Fruit fly (Drosophila melanogaster) whole organism, embryonic: Measurements from ENCODE around the gene ATP8B.

ENCODE experiments used
- Abd-B ChIP-seq: fragments of 200-800 bp; sonication (Bioruptor generic); optimal IDR thresholded peaks from 2 replicates; lab custom pipeline; 2018; ENCODE audit warnings: missing biosample characterization, mild to moderate bottlenecking, missing genetic modification characterization, moderate library complexity
- Antp ChIP-seq: fragments of 200-800 bp; sonication (Bioruptor generic); optimal IDR thresholded peaks from 3 replicates; lab custom pipeline; 2016; ENCODE audit warnings: missing biosample characterization, missing genetic modification characterization
- Bgb ChIP-seq: fragments of 200-800 bp; sonication (Bioruptor generic); IDR thresholded peaks from 2 replicates; pipeline ENCODE4 v1.3.6; 2022; ENCODE audit warnings: missing biosample characterization, missing genetic modification characterization; ENCODE audit not compliant: partially characterized antibody
- CG10543 ChIP-seq: fragments of 200-800 bp; sonication (Bioruptor generic); optimal IDR thresholded peaks from 3 replicates; lab custom pipeline; 2017; ENCODE audit warnings: missing biosample characterization, mild to moderate bottlenecking, missing genetic modification characterization, moderate library complexity
- CG13296 ChIP-seq: fragments of 200-800 bp; sonication (Bioruptor generic); optimal IDR thresholded peaks from 3 replicates; lab custom pipeline; 2018; ENCODE audit warnings: missing biosample characterization, mild to moderate bottlenecking, missing genetic modification characterization
- CG14860 ChIP-seq: fragments of 200-800 bp; sonication (Bioruptor generic); IDR thresholded peaks from 3 replicates; pipeline ENCODE4 v1.3.6; 2022; ENCODE audit warnings: missing biosample characterization, missing genetic modification characterization; ENCODE audit not compliant: partially characterized antibody
- CG1529 ChIP-seq: fragments of 200-800 bp; sonication (Bioruptor generic); optimal IDR thresholded peaks from 3 replicates; lab custom pipeline; 2018; ENCODE audit warnings: missing biosample characterization, missing genetic modification characterization
- CG15514 ChIP-seq: fragments of 200-800 bp; sonication (Bioruptor generic); optimal IDR thresholded peaks from 3 replicates; lab custom pipeline; 2017; ENCODE audit warnings: missing biosample characterization, missing genetic modification characterization, mild to moderate bottlenecking, moderate library complexity, missing genetic modification reagents
- CG16815 ChIP-seq: fragments of 200-800 bp; sonication (Bioruptor generic); optimal IDR thresholded peaks from 3 replicates; lab custom pipeline; 2017; ENCODE audit warnings: missing biosample characterization, mild to moderate bottlenecking, missing genetic modification characterization
- CG17568 ChIP-seq: fragments of 200-800 bp; sonication (Bioruptor generic); optimal IDR thresholded peaks from 2 replicates; lab custom pipeline; 2018; ENCODE audit warnings: missing biosample characterization, mild to moderate bottlenecking, missing genetic modification characterization, moderate library complexity
- CG17612 ChIP-seq: fragments of 200-800 bp; sonication (Bioruptor generic); IDR thresholded peaks from 2 replicates; pipeline ENCODE4 v1.3.6; 2022; ENCODE audit warnings: missing biosample characterization, missing genetic modification characterization
- CG17802 ChIP-seq: fragments of 200-800 bp; sonication (Bioruptor generic); optimal IDR thresholded peaks from 2 replicates; lab custom pipeline; 2018; ENCODE audit warnings: missing biosample characterization, mild to moderate bottlenecking, missing genetic modification characterization, moderate library complexity
- CG17829 ChIP-seq: fragments of 200-800 bp; optimal IDR thresholded peaks from 2 replicates; lab custom pipeline; 2019; ENCODE audit warnings: missing biosample characterization, mild to moderate bottlenecking, missing genetic modification characterization, moderate library complexity
- CG2712 ChIP-seq: fragments of 200-800 bp; optimal IDR thresholded peaks from 3 replicates; lab custom pipeline; 2019; ENCODE audit warnings: missing biosample characterization, mild to moderate bottlenecking, missing genetic modification characterization, moderate library complexity
- CG30020 ChIP-seq: fragments of 200-800 bp; optimal IDR thresholded peaks from 2 replicates; lab custom pipeline; 2019; ENCODE audit warnings: missing biosample characterization, mild to moderate bottlenecking, missing genetic modification characterization, moderate library complexity
- CG31388 ChIP-seq: fragments of 200-800 bp; sonication (Bioruptor generic); optimal IDR thresholded peaks from 2 replicates; lab custom pipeline; 2016; ENCODE audit warnings: missing biosample characterization, missing genetic modification characterization
- CG3281 ChIP-seq: fragments of 200-800 bp; sonication (Bioruptor generic); optimal IDR thresholded peaks from 3 replicates; lab custom pipeline; 2017; ENCODE audit warnings: missing biosample characterization, mild to moderate bottlenecking, missing genetic modification characterization
- CG43689 ChIP-seq: fragments of 200-800 bp; sonication (Bioruptor generic); IDR thresholded peaks from 2 replicates; pipeline ENCODE4 v1.3.6; 2022; ENCODE audit warnings: missing biosample characterization, missing genetic modification characterization
- CG4404 ChIP-seq: fragments of 200-800 bp; sonication (Bioruptor generic); IDR thresholded peaks from 2 replicates; pipeline ENCODE4 v1.3.6; 2022; ENCODE audit warnings: missing biosample characterization, missing genetic modification characterization
- CG4707 ChIP-seq: fragments of 200-800 bp; sonication (Bioruptor generic); optimal IDR thresholded peaks from 2 replicates; lab custom pipeline; 2018; ENCODE audit warnings: missing biosample characterization, mild to moderate bottlenecking, missing genetic modification characterization, moderate library complexity
- CG6175 ChIP-seq: fragments of 200-800 bp; sonication (Bioruptor generic); IDR thresholded peaks from 3 replicates; pipeline ENCODE4 v1.3.6; 2022; ENCODE audit warnings: missing biosample characterization, missing genetic modification characterization
- CG6765 ChIP-seq: fragments of 200-800 bp; sonication (Bioruptor generic); optimal IDR thresholded peaks from 3 replicates; lab custom pipeline; 2017; ENCODE audit warnings: missing biosample characterization, mild to moderate bottlenecking, missing genetic modification characterization
- CG6854 ChIP-seq: fragments of 200-800 bp; sonication (Bioruptor generic); optimal IDR thresholded peaks from 3 replicates; lab custom pipeline; 2017; ENCODE audit warnings: missing biosample characterization, mild to moderate bottlenecking, missing genetic modification characterization
- CG8388 ChIP-seq: fragments of 200-800 bp; sonication (Bioruptor generic); optimal IDR thresholded peaks from 2 replicates; lab custom pipeline; 2019; ENCODE audit warnings: missing biosample characterization, mild to moderate bottlenecking, missing genetic modification characterization, moderate library complexity
- CG9727 ChIP-seq: fragments of 200-800 bp; sonication (Bioruptor generic); optimal IDR thresholded peaks from 3 replicates; lab custom pipeline; 2017; ENCODE audit warnings: missing biosample characterization, mild to moderate bottlenecking, missing genetic modification characterization
- Fer1 ChIP-seq: fragments of 200-800 bp; sonication (Bioruptor generic); optimal IDR thresholded peaks from 2 replicates; lab custom pipeline; 2017; ENCODE audit warnings: missing biosample characterization, mild to moderate bottlenecking, missing genetic modification characterization
- Hey ChIP-seq: fragments of 200-800 bp; sonication (Bioruptor generic); optimal IDR thresholded peaks from 3 replicates; lab custom pipeline; 2018; ENCODE audit warnings: missing biosample characterization, mild to moderate bottlenecking, missing genetic modification characterization
- Hr3 ChIP-seq: fragments of 200-800 bp; sonication (Bioruptor generic); optimal IDR thresholded peaks from 3 replicates; lab custom pipeline; 2016; ENCODE audit warnings: missing biosample characterization, missing genetic modification characterization
- Med ChIP-seq: fragments of 200-800 bp; sonication (Bioruptor generic); peaks from one replicate; lab custom pipeline; 2016; ENCODE audit warnings: missing biosample characterization, missing genetic modification characterization, mild to moderate bottlenecking, inconsistent platforms, moderate library complexity
- Mes4 ChIP-seq: fragments of 200-800 bp; sonication (Bioruptor generic); optimal IDR thresholded peaks from 2 replicates; lab custom pipeline; 2016; ENCODE audit warnings: missing biosample characterization, missing genetic modification characterization
- Ravus ChIP-seq: fragments of 200-800 bp; sonication (Bioruptor generic); IDR thresholded peaks from 2 replicates; pipeline ENCODE4 v1.3.6; 2022; ENCODE audit warnings: missing biosample characterization, missing genetic modification characterization
- Sin3A ChIP-seq: fragments of >200 bp; optimal IDR thresholded peaks from 2 replicates; lab custom pipeline; 2018
- az2 ChIP-seq: fragments of 200-800 bp; sonication (Bioruptor generic); optimal IDR thresholded peaks from 3 replicates; lab custom pipeline; 2016; ENCODE audit warnings: missing biosample characterization, missing genetic modification characterization
- bab2 ChIP-seq: fragments of 200-800 bp; sonication (Bioruptor generic); optimal IDR thresholded peaks from 2 replicates; lab custom pipeline; 2016; ENCODE audit warnings: missing biosample characterization, missing genetic modification characterization
- cg ChIP-seq: fragments of 200-800 bp; sonication (Bioruptor generic); optimal IDR thresholded peaks from 3 replicates; lab custom pipeline; 2019; ENCODE audit warnings: missing biosample characterization, mild to moderate bottlenecking, missing genetic modification characterization, moderate library complexity
- crp ChIP-seq, 2 experiments: fragments of 200-800 bp; sonication (Bioruptor generic); optimal IDR thresholded peaks; 2 replicates in 1 of 2; 3 replicates in 1 of 2; lab custom pipeline; 2017; ENCODE audit warnings: missing biosample characterization in 2 of 2, missing genetic modification characterization in 2 of 2, mild to moderate bottlenecking in 1 of 2, moderate library complexity in 1 of 2
- disco-r ChIP-seq: fragments of 200-800 bp; sonication (Bioruptor generic); optimal IDR thresholded peaks from 2 replicates; lab custom pipeline; 2016; ENCODE audit warnings: missing biosample characterization, missing genetic modification characterization
- ewg ChIP-seq: fragments of 200-800 bp; sonication (Bioruptor generic); optimal IDR thresholded peaks from 3 replicates; lab custom pipeline; 2017; ENCODE audit warnings: mild to moderate bottlenecking, missing biosample characterization, missing genetic modification reagents, missing genetic modification characterization
- fd64A ChIP-seq: fragments of 200-800 bp; sonication (Bioruptor generic); optimal IDR thresholded peaks from 3 replicates; lab custom pipeline; 2018; ENCODE audit warnings: missing biosample characterization, mild to moderate bottlenecking, missing genetic modification characterization
- gcm2 ChIP-seq: fragments of 200-800 bp; sonication (Bioruptor generic); optimal IDR thresholded peaks from 2 replicates; lab custom pipeline; 2016; ENCODE audit warnings: missing biosample characterization, missing genetic modification characterization
- gfzf ChIP-seq: fragments of 200-800 bp; sonication (Bioruptor generic); optimal IDR thresholded peaks from 2 replicates; lab custom pipeline; 2016; ENCODE audit warnings: missing biosample characterization, mild to moderate bottlenecking, missing genetic modification characterization, moderate library complexity
- grn ChIP-seq: fragments of 200-800 bp; sonication (Bioruptor generic); optimal IDR thresholded peaks from 3 replicates; lab custom pipeline; 2017; ENCODE audit warnings: missing biosample characterization, missing genetic modification characterization
- ham ChIP-seq: fragments of 200-800 bp; sonication (Bioruptor generic); IDR thresholded peaks from 2 replicates; pipeline ENCODE4 v1.3.6; 2022; ENCODE audit warnings: missing biosample characterization, missing genetic modification characterization
- kni ChIP-seq: fragments of 200-800 bp; sonication (Bioruptor generic); optimal IDR thresholded peaks from 3 replicates; lab custom pipeline; 2017; ENCODE audit warnings: mild to moderate bottlenecking, missing biosample characterization, missing genetic modification reagents, missing genetic modification characterization
- pita ChIP-seq: fragments of 200-800 bp; sonication (Bioruptor generic); optimal IDR thresholded peaks from 2 replicates; lab custom pipeline; 2017; ENCODE audit warnings: missing biosample characterization, mild to moderate bottlenecking, missing genetic modification characterization
- sna ChIP-seq: fragments of 200-800 bp; sonication (Bioruptor generic); IDR thresholded peaks from 2 replicates; pipeline ENCODE4 v1.3.6; 2022; ENCODE audit warnings: missing biosample characterization, missing genetic modification characterization; ENCODE audit not compliant: partially characterized antibody
- tio ChIP-seq: fragments of 200-800 bp; sonication (Bioruptor generic); optimal IDR thresholded peaks from 2 replicates; lab custom pipeline; 2017; ENCODE audit warnings: missing biosample characterization, missing genetic modification characterization, inconsistent platforms
- tx ChIP-seq: fragments of 200-800 bp; sonication (Bioruptor generic); optimal IDR thresholded peaks from 2 replicates; lab custom pipeline; 2016; ENCODE audit warnings: missing biosample characterization, missing genetic modification characterization
- unc-4 ChIP-seq: fragments of 200-800 bp; sonication (Bioruptor generic); IDR thresholded peaks from 2 replicates; pipeline ENCODE4 v1.3.6; 2022; ENCODE audit warnings: missing biosample characterization, missing genetic modification characterization; ENCODE audit not compliant: partially characterized antibody
- usp ChIP-seq: fragments of >200 bp; optimal IDR thresholded peaks from 2 replicates; lab custom pipeline; 2017; ENCODE audit warnings: missing biosample characterization, missing genetic modification characterization
- vfl ChIP-seq: fragments of 200-800 bp; sonication (Bioruptor generic); optimal IDR thresholded peaks from 2 replicates; lab custom pipeline; 2016; ENCODE audit warnings: missing biosample characterization, missing genetic modification characterization

Gene ATP8B

dm6 chr3R:12078961-12079360 is 11.5 kb downstream of the ATP8B start (continued):
- TF ChIP-seq CG13296 (GFP tag; lab: Kevin White, UChicago) (peak; percentile 85), cg (GFP tag; lab: Kevin White, UChicago) (no peak), az2 (GFP tag; lab: Kevin White, UChicago) (peak; percentile 52), CG4404 (GFP tag; lab: Robert Waterston, UW) (peak; percentile 45; the same call in 1 of the 2 replicates), CG17802 (tag; lab: Kevin White, UChicago) (no peak), Hr3 (GFP tag; lab: Kevin White, UChicago) (peak; percentile 62), Fer1 (GFP tag; lab: Kevin White, UChicago) (no peak), usp (GFP tag; lab: Kevin White, UChicago) (no peak), CG8388 (peak; percentile 69), CG30020 (tag; lab: Kevin White, UChicago) (no peak), CG16815 (GFP tag; lab: Kevin White, UChicago) (peak; percentile 42), CG2712 (tag; lab: Kevin White, UChicago) (no peak), CG3281 (peak; percentile 83), CG17568 (GFP tag; lab: Kevin White, UChicago) (no peak), bab2 (GFP tag; lab: Kevin White, UChicago) (no peak), CG17612 (GFP tag; lab: Robert Waterston, UW) (0 out of 2 replicates have a peak, but pooled peaks have one; percentile 21), ham (GFP tag; lab: Robert Waterston, UW) (no peak), ewg (GFP tag; lab: Kevin White, UChicago) (peak; percentile 55), gfzf (GFP tag; lab: Kevin White, UChicago) (no peak), Ravus (peak; percentile 40; the same call in 1 of the 2 replicates), disco-r (GFP tag; lab: Kevin White, UChicago) (no peak), CG10543 (GFP tag; lab: Kevin White, UChicago) (no peak), CG14860 (GFP tag; lab: Robert Waterston, UW) (no peak), CG15514 (GFP tag; lab: Kevin White, UChicago) (peak; percentile 77), unc-4 (no peak), CG43689 (GFP tag; lab: Robert Waterston, UW) (peak; percentile 59; the same call in 1 of the 2 replicates), CG1529 (GFP tag; lab: Kevin White, UChicago) (peak; percentile 28), vfl (no peak), CG9727 (peak; percentile 70), Bgb (no peak), CG17829 (tag; lab: Kevin White, UChicago) (no peak), gcm2 (GFP tag; lab: Kevin White, UChicago) (no peak), Mes4 (no peak), tx (GFP tag; lab: Kevin White, UChicago) (no peak), tio (GFP tag; lab: Kevin White, UChicago) (peak; percentile 50), fd64A (GFP tag; lab: Kevin White, UChicago) (peak; percentile 1), Sin3A (lab: Kevin White, UChicago) (no peak), Med (GFP tag; lab: Kevin White, UChicago) (peak; percentile 75), Hey (tag; lab: Kevin White, UChicago) (no peak), grn (GFP tag; lab: Kevin White, UChicago) (no peak), kni (no peak), CG4707 (GFP tag; lab: Kevin White, UChicago) (no peak), CG6854 (GFP tag; lab: Kevin White, UChicago) (peak; percentile 56), CG31388 (no peak), CG6765 (GFP tag; lab: Kevin White, UChicago) (peak; percentile 66), CG6175 (GFP tag; lab: Robert Waterston, UW) (peak; percentile 65; the same call in 2 of the 3 replicates), Abd-B (peak; percentile 52), pita (no peak), sna (no peak), crp (GFP tag; optimal IDR thresholded peaks at IDR 0.05; lab: Kevin White, UChicago) (peak in 1 of 2 experiments; percentile 12), Antp (GFP tag; lab: Kevin White, UChicago) (no peak)
